Fruit fly (Drosophila melanogaster) whole organism, wandering third instar larva: ENCODE measurements around the gene Arf1.
A peak's percentile ranks its signal among the peaks of the same experiment; 100 is the strongest.

Experiments used
- Abd-B ChIP-seq: fragments of >200 bp; optimal IDR thresholded peaks from 2 replicates; lab custom pipeline; 2017; ENCODE audit warnings: missing biosample characterization, missing genetic modification characterization
- CG32264 ChIP-seq: fragments of 200-800 bp; sonication (Bioruptor generic); optimal IDR thresholded peaks from 2 replicates; lab custom pipeline; 2016; ENCODE audit warnings: missing biosample characterization, missing genetic modification characterization
- CG9705 ChIP-seq: fragments of 200-800 bp; sonication (Bioruptor generic); optimal IDR thresholded peaks from 2 replicates; lab custom pipeline; 2018; ENCODE audit warnings: missing biosample characterization, mild to moderate bottlenecking, missing genetic modification characterization
- CrebA ChIP-seq: fragments of 200-800 bp; sonication (Bioruptor generic); optimal IDR thresholded peaks from 2 replicates; lab custom pipeline; 2016; ENCODE audit warnings: missing biosample characterization, mild to moderate bottlenecking, missing genetic modification characterization, borderline replicate concordance
- Dfd ChIP-seq: fragments of >200 bp; optimal IDR thresholded peaks from 2 replicates; lab custom pipeline; 2017; ENCODE audit warnings: missing biosample characterization, missing genetic modification characterization
- Dif ChIP-seq: fragments of 200-275, 200-300 bp; sonication (Bioruptor generic); optimal IDR thresholded peaks from 2 replicates; lab custom pipeline; 2018; ENCODE audit warnings: missing biosample characterization, missing genetic modification characterization; ENCODE audit not compliant: partially characterized antibody
- GATAd ChIP-seq: sonication (Bioruptor generic); optimal IDR thresholded peaks from 2 replicates; lab custom pipeline; 2016; ENCODE audit warnings: missing biosample characterization, missing genetic modification characterization
- HLH106 ChIP-seq: fragments of 200-800 bp; optimal IDR thresholded peaks from 3 replicates; lab custom pipeline; 2019; ENCODE audit warnings: missing biosample characterization, mild to moderate bottlenecking, missing genetic modification characterization, moderate library complexity
- Hnf4 ChIP-seq: fragments of 200-800 bp; sonication (Bioruptor generic); optimal IDR thresholded peaks from 2 replicates; lab custom pipeline; 2016; ENCODE audit warnings: missing biosample characterization, mild to moderate bottlenecking, missing genetic modification characterization
- Hr78 ChIP-seq: fragments of >200 bp; optimal IDR thresholded peaks from 2 replicates; lab custom pipeline; 2017; ENCODE audit warnings: missing biosample characterization, missing genetic modification characterization
- Hr83 ChIP-seq: fragments of 200-300 bp; sonication (Bioruptor generic); optimal IDR thresholded peaks from 2 replicates; lab custom pipeline; 2016; ENCODE audit warnings: missing biosample characterization, mild to moderate bottlenecking, missing genetic modification characterization, moderate library complexity; ENCODE audit not compliant: poor library complexity, severe bottlenecking
- Jra ChIP-seq: sonication (Bioruptor generic); optimal IDR thresholded peaks from 2 replicates; lab custom pipeline; 2016; ENCODE audit warnings: missing biosample characterization, missing genetic modification characterization
- Mio ChIP-seq: sonication (Bioruptor generic); optimal IDR thresholded peaks from 2 replicates; lab custom pipeline; 2016; ENCODE audit warnings: missing biosample characterization, missing genetic modification characterization
- Myc ChIP-seq: fragments of >200 bp; optimal IDR thresholded peaks from 2 replicates; lab custom pipeline; 2017
- N ChIP-seq: fragments of >200 bp; optimal IDR thresholded peaks from 2 replicates; lab custom pipeline; 2018; ENCODE audit warnings: missing biosample characterization, missing external identifiers, missing genetic modification characterization
- OdsH ChIP-seq: fragments of 200-800 bp; sonication (Bioruptor generic); optimal IDR thresholded peaks from 2 replicates; lab custom pipeline; 2016; ENCODE audit warnings: missing biosample characterization, mild to moderate bottlenecking, missing genetic modification characterization
- Rel ChIP-seq, 2 experiments: fragments of 200-800 bp; sonication (Bioruptor generic) in 1 of 2; optimal IDR thresholded peaks; 2 replicates in 1 of 2; 3 replicates in 1 of 2; lab custom pipeline; 2016 to 2019; ENCODE audit warnings: mild to moderate bottlenecking in 2 of 2, missing biosample characterization in 2 of 2, missing genetic modification characterization in 2 of 2, moderate library complexity in 1 of 2
- Sp1 ChIP-seq: fragments of 200-800 bp; sonication (Bioruptor generic); optimal IDR thresholded peaks from 3 replicates; lab custom pipeline; 2019; ENCODE audit warnings: missing biosample characterization, mild to moderate bottlenecking, missing genetic modification characterization, moderate library complexity
- Vsx2 ChIP-seq: fragments of 200-300, 225-300 bp; sonication (Bioruptor generic); optimal IDR thresholded peaks from 2 replicates; lab custom pipeline; 2018; ENCODE audit warnings: missing biosample characterization, missing genetic modification characterization; ENCODE audit not compliant: partially characterized antibody
- br ChIP-seq: fragments of 200-800 bp; sonication (Bioruptor generic); optimal IDR thresholded peaks from 2 replicates; lab custom pipeline; 2016; ENCODE audit warnings: missing biosample characterization, missing genetic modification characterization
- brk ChIP-seq: fragments of 200-800 bp; sonication (Bioruptor generic); optimal IDR thresholded peaks from 2 replicates; lab custom pipeline; 2016; ENCODE audit warnings: missing biosample characterization, mild to moderate bottlenecking, missing genetic modification characterization
- dl ChIP-seq, 2 experiments: fragments of 175-275, 200-275 bp in 1 of 2; fragments of 200-275 bp in 1 of 2; sonication (Bioruptor generic); optimal IDR thresholded peaks; lab custom pipeline; 2018; ENCODE audit warnings: mild to moderate bottlenecking in 2 of 2, missing biosample characterization in 2 of 2, missing genetic modification characterization in 2 of 2, moderate library complexity in 2 of 2; ENCODE audit not compliant: partially characterized antibody in 2 of 2, insufficient read depth in 1 of 2
- dmrt93B ChIP-seq: fragments of 200-800 bp; sonication (Bioruptor generic); optimal IDR thresholded peaks from 2 replicates; lab custom pipeline; 2018; ENCODE audit warnings: missing biosample characterization, mild to moderate bottlenecking, missing genetic modification characterization
- dsf ChIP-seq: sonication (Bioruptor generic); optimal IDR thresholded peaks from 2 replicates; lab custom pipeline; 2016; ENCODE audit warnings: missing biosample characterization, missing genetic modification characterization, borderline replicate concordance
- ey ChIP-seq: fragments of 200-800 bp; sonication (Bioruptor generic); optimal IDR thresholded peaks from 2 replicates; lab custom pipeline; 2016; ENCODE audit warnings: missing biosample characterization, missing genetic modification characterization
- foxo ChIP-seq, 2 experiments: fragments of 200-800 bp; sonication (Bioruptor generic); optimal IDR thresholded peaks; 2 replicates in 1 of 2; 3 replicates in 1 of 2; lab custom pipeline; 2016 to 2017; ENCODE audit warnings: missing biosample characterization in 2 of 2, missing genetic modification characterization in 2 of 2
- fru ChIP-seq: fragments of 200-800 bp; sonication (Bioruptor generic); optimal IDR thresholded peaks from 3 replicates; lab custom pipeline; 2016; ENCODE audit warnings: missing biosample characterization, mild to moderate bottlenecking, missing genetic modification characterization
- h ChIP-seq: fragments of 200-800 bp; sonication (Bioruptor generic); optimal IDR thresholded peaks from 3 replicates; lab custom pipeline; 2016; ENCODE audit warnings: missing biosample characterization, mild to moderate bottlenecking, missing genetic modification characterization
- jim ChIP-seq: fragments of 175-275, 200-325 bp; sonication (Bioruptor generic); optimal IDR thresholded peaks from 2 replicates; lab custom pipeline; 2016; ENCODE audit warnings: missing biosample characterization, mild to moderate bottlenecking, missing genetic modification characterization
- lola ChIP-seq: fragments of >200 bp; optimal IDR thresholded peaks from 2 replicates; lab custom pipeline; 2017; ENCODE audit warnings: missing biosample characterization, missing genetic modification characterization
- pan ChIP-seq: fragments of >200 bp; optimal IDR thresholded peaks from 2 replicates; lab custom pipeline; 2017
- psq ChIP-seq: fragments of 200-800 bp; sonication (Bioruptor generic); optimal IDR thresholded peaks from 3 replicates; lab custom pipeline; 2017; ENCODE audit warnings: missing biosample characterization, mild to moderate bottlenecking, missing genetic modification characterization, moderate library complexity
- rgr ChIP-seq: fragments of 200-800 bp; sonication (Bioruptor generic); optimal IDR thresholded peaks from 3 replicates; lab custom pipeline; 2016; ENCODE audit warnings: missing biosample characterization, mild to moderate bottlenecking, missing genetic modification characterization
- sage ChIP-seq: fragments of 200-800 bp; sonication (Bioruptor generic); optimal IDR thresholded peaks from 2 replicates; lab custom pipeline; 2016; ENCODE audit warnings: missing biosample characterization, mild to moderate bottlenecking, missing genetic modification characterization
- sv ChIP-seq: fragments of 200-800 bp; sonication (Bioruptor generic); optimal IDR thresholded peaks from 3 replicates; lab custom pipeline; 2016; ENCODE audit warnings: missing biosample characterization, missing genetic modification characterization
- tai ChIP-seq: sonication (Bioruptor generic); optimal IDR thresholded peaks from 2 replicates; lab custom pipeline; 2016; ENCODE audit warnings: missing biosample characterization, missing genetic modification characterization
- usp ChIP-seq: fragments of >200 bp; optimal IDR thresholded peaks from 2 replicates; lab custom pipeline; 2017; ENCODE audit warnings: missing biosample characterization, missing genetic modification characterization
- woc ChIP-seq: sonication (Bioruptor generic); optimal IDR thresholded peaks from 2 replicates; lab custom pipeline; 2016; ENCODE audit warnings: missing biosample characterization, mild to moderate bottlenecking, missing genetic modification characterization

Arf1 gene

DNA sequence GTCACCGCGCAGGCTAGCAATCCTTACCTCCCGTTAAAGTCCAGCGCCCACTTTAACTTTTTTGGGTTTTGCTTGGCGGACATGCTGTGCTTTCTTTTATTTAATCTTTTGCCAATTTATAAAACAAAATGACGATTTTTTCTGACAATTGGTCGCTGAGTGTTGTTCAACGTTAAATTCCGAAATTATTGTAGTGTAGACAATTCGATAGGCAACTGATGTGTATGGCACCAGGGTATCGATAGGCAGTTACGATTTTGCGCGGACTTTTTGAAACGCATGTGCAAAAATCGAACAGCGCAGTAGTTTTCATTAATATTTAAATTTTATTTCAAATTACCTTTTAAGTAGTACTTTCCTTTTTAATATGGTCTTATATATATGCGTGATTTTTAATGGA is 4.0 kb downstream of the Arf1 start, which contains the start of gene EMC4:
TSS of gene EMC4 (minus strand) at position 174 of the 400 bp plus-strand sequence.
- TF ChIP-seq woc (GFP tag; lab: Kevin White, UChicago) (peak; percentile 34), rgr (GFP tag; lab: Kevin White, UChicago) (peak; percentile 79), dl (GFP tag; optimal IDR thresholded peaks at IDR 0.05; lab: Kevin White, UChicago; ENCODE audit: insufficient read depth in 1 of 2, partially characterized antibody in 2 of 2) (no peak), CG32264 (GFP tag; lab: Kevin White, UChicago) (peak; percentile 43), jim (GFP tag; lab: Kevin White, UChicago) (no peak), CrebA (GFP tag; lab: Kevin White, UChicago) (no peak), pan (lab: Kevin White, UChicago) (no peak), psq (peak; percentile 48), Abd-B (GFP tag; lab: Kevin White, UChicago) (no peak), sage (peak; percentile 66), Sp1 (GFP tag; lab: Kevin White, UChicago) (peak; percentile 45), fru (peak; percentile 65), tai (GFP tag; lab: Kevin White, UChicago) (no peak), Hnf4 (peak; percentile 89), Rel (GFP tag; optimal IDR thresholded peaks at IDR 0.05; lab: Kevin White, UChicago) (no peak), Rel (tag; optimal IDR thresholded peaks at IDR 0.05; lab: Kevin White, UChicago) (peak; percentile 34), ey (GFP tag; lab: Kevin White, UChicago) (peak; percentile 58), Dif (GFP tag; lab: Kevin White, UChicago) (no peak), Jra (GFP tag; lab: Kevin White, UChicago) (peak; percentile 65), dsf (peak; percentile 53), lola (GFP tag; lab: Kevin White, UChicago) (no peak), foxo (GFP tag; optimal IDR thresholded peaks at IDR 0.05; lab: Kevin White, UChicago) (peak in 1 of 2 experiments; percentile 70), dmrt93B (GFP tag; lab: Kevin White, UChicago) (no peak), br (peak; percentile 53), GATAd (GFP tag; lab: Kevin White, UChicago) (no peak), HLH106 (tag; lab: Kevin White, UChicago) (peak; percentile 28), brk (GFP tag; lab: Kevin White, UChicago) (peak; percentile 75), h (GFP tag; lab: Kevin White, UChicago) (peak; percentile 76), Mio (GFP tag; lab: Kevin White, UChicago) (no peak), Myc (no peak), N (GFP tag; lab: Kevin White, UChicago) (no peak), Vsx2 (GFP tag; lab: Kevin White, UChicago) (no peak), Hr83 (GFP tag; lab: Kevin White, UChicago) (peak; percentile 88), usp (no peak), Dfd (GFP tag; lab: Kevin White, UChicago) (no peak), OdsH (peak; percentile 59), sv (GFP tag; lab: Kevin White, UChicago) (peak; percentile 27), Hr78 (GFP tag; lab: Kevin White, UChicago) (no peak), CG9705 (GFP tag; lab: Kevin White, UChicago) (no peak)

DNA sequence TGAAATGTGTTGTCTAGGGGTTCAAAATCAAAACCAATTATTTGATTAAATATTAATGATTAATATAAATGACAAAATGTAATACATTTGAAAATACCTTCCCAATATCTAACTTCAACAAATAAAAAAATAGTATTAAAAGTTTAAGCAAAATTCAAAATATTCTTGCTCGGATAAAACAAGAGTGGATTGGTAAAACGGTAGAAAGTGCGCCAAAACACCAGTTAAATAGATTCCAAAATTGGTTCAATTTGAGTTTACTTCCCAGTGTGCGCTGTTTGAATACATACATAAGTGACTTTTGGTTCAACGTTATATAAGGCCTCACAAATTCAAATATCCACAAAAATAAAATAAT is 7.0 kb downstream of the Arf1 start:
- TF ChIP-seq dmrt93B (GFP tag; lab: Kevin White, UChicago) (no peak), OdsH (peak; percentile 70), Sp1 (GFP tag; lab: Kevin White, UChicago) (peak; percentile 58), jim (GFP tag; lab: Kevin White, UChicago) (no peak), foxo (GFP tag; optimal IDR thresholded peaks at IDR 0.05; lab: Kevin White, UChicago) (peak in 1 of 2 experiments; percentile 80), tai (GFP tag; lab: Kevin White, UChicago) (peak; percentile 44), sage (peak; percentile 87), h (GFP tag; lab: Kevin White, UChicago) (peak; percentile 69), brk (GFP tag; lab: Kevin White, UChicago) (peak; percentile 43), rgr (GFP tag; lab: Kevin White, UChicago) (peak; percentile 65), woc (GFP tag; lab: Kevin White, UChicago) (peak; percentile 55), pan (lab: Kevin White, UChicago) (no peak), dl (GFP tag; optimal IDR thresholded peaks at IDR 0.05; lab: Kevin White, UChicago; ENCODE audit: insufficient read depth in 1 of 2, partially characterized antibody in 2 of 2) (no peak), ey (GFP tag; lab: Kevin White, UChicago) (peak; percentile 12), sv (GFP tag; lab: Kevin White, UChicago) (peak; percentile 39), Jra (GFP tag; lab: Kevin White, UChicago) (no peak), br (peak; percentile 48), Rel (GFP tag; optimal IDR thresholded peaks at IDR 0.05; lab: Kevin White, UChicago) (peak; percentile 62), Rel (tag; optimal IDR thresholded peaks at IDR 0.05; lab: Kevin White, UChicago) (peak; percentile 7), Dfd (GFP tag; lab: Kevin White, UChicago) (no peak), Hnf4 (peak; percentile 56), CrebA (GFP tag; lab: Kevin White, UChicago) (peak; percentile 50), psq (peak; percentile 57), Hr78 (GFP tag; lab: Kevin White, UChicago) (no peak), Dif (GFP tag; lab: Kevin White, UChicago) (no peak), Myc (no peak), HLH106 (tag; lab: Kevin White, UChicago) (peak; percentile 65), CG9705 (GFP tag; lab: Kevin White, UChicago) (no peak), dsf (peak; percentile 16), fru (peak; percentile 62)
- TF ChIP-seq, all 38 proteins: peak for 19
